Fruit fly (Drosophila melanogaster) whole organism, embryonic: ENCODE data around the gene CG9044.
A peak's percentile ranks its signal among the peaks of the same experiment; 100 is the strongest.

Experiments
- B-H1 ChIP-seq: fragments of 200-800 bp; sonication (Bioruptor generic); IDR thresholded peaks from 3 replicates; pipeline ENCODE4 v1.3.6; 2022; ENCODE audit warnings: missing biosample characterization, missing genetic modification characterization
- Blimp-1 ChIP-seq: fragments of 200-800 bp; sonication (Bioruptor generic); optimal IDR thresholded peaks from 3 replicates; lab custom pipeline; 2018; ENCODE audit warnings: missing biosample characterization, missing genetic modification characterization, mild to moderate bottlenecking, moderate library complexity, missing genetic modification reagents
- CG10321 ChIP-seq: fragments of 200-800 bp; sonication (Bioruptor generic); IDR thresholded peaks from 2 replicates; pipeline ENCODE4 v1.3.6; 2022; ENCODE audit warnings: missing biosample characterization, missing genetic modification characterization
- CG10959 ChIP-seq: fragments of 200-800 bp; sonication (Bioruptor generic); IDR thresholded peaks from 2 replicates; pipeline ENCODE4 v1.3.6; 2022; ENCODE audit warnings: missing biosample characterization, missing genetic modification characterization
- CG12071 ChIP-seq: fragments of 200-800 bp; sonication (Bioruptor generic); optimal IDR thresholded peaks from 3 replicates; lab custom pipeline; 2018; ENCODE audit warnings: missing biosample characterization, mild to moderate bottlenecking, missing genetic modification characterization
- CG12236 ChIP-seq: fragments of 200-800 bp; sonication (Bioruptor generic); optimal IDR thresholded peaks from 2 replicates; lab custom pipeline; 2016; ENCODE audit warnings: missing biosample characterization, missing genetic modification characterization
- CG13296 ChIP-seq: fragments of 200-800 bp; sonication (Bioruptor generic); optimal IDR thresholded peaks from 3 replicates; lab custom pipeline; 2018; ENCODE audit warnings: missing biosample characterization, mild to moderate bottlenecking, missing genetic modification characterization
- CG1529 ChIP-seq: fragments of 200-800 bp; sonication (Bioruptor generic); optimal IDR thresholded peaks from 3 replicates; lab custom pipeline; 2018; ENCODE audit warnings: missing biosample characterization, missing genetic modification characterization
- CG1647 ChIP-seq: fragments of 200-800 bp; sonication (Bioruptor generic); optimal IDR thresholded peaks from 3 replicates; lab custom pipeline; 2016; ENCODE audit warnings: missing biosample characterization, missing genetic modification characterization
- CG16863 ChIP-seq: fragments of 200-800 bp; sonication (Bioruptor generic); optimal IDR thresholded peaks from 3 replicates; lab custom pipeline; 2016; ENCODE audit warnings: missing biosample characterization, missing genetic modification characterization
- CG18011 ChIP-seq: fragments of 200-800 bp; sonication (Bioruptor generic); optimal IDR thresholded peaks from 2 replicates; lab custom pipeline; 2017; ENCODE audit warnings: missing biosample characterization, missing genetic modification characterization, mild to moderate bottlenecking, moderate library complexity, missing genotype
- CG18476 ChIP-seq: fragments of 200-800 bp; sonication (Bioruptor generic); optimal IDR thresholded peaks from 2 replicates; lab custom pipeline; 2016; ENCODE audit warnings: missing biosample characterization, mild to moderate bottlenecking, missing genetic modification characterization
- CG2129 ChIP-seq: fragments of 200-800 bp; sonication (Bioruptor generic); IDR thresholded peaks from 2 replicates; pipeline ENCODE4 v1.3.6; 2022; ENCODE audit warnings: missing biosample characterization, missing genetic modification characterization; ENCODE audit not compliant: partially characterized antibody
- CG2199 ChIP-seq: fragments of 200-800 bp; sonication (Bioruptor generic); IDR thresholded peaks from 3 replicates; pipeline ENCODE4 v1.3.6; 2022; ENCODE audit warnings: missing biosample characterization, missing genetic modification characterization
- CG2678 ChIP-seq: fragments of 200-800 bp; sonication (Bioruptor generic); optimal IDR thresholded peaks from 3 replicates; lab custom pipeline; 2019; ENCODE audit warnings: missing biosample characterization, mild to moderate bottlenecking, missing genetic modification characterization, moderate library complexity
- CG31224 ChIP-seq: fragments of 200-800 bp; sonication (Bioruptor generic); IDR thresholded peaks from 2 replicates; pipeline ENCODE4 v1.3.6; 2022; ENCODE audit warnings: missing biosample characterization, missing genetic modification characterization
- CG4820 ChIP-seq: fragments of 200-800 bp; sonication (Bioruptor generic); optimal IDR thresholded peaks from 3 replicates; lab custom pipeline; 2016; ENCODE audit warnings: missing biosample characterization, missing genetic modification characterization
- CG6254 ChIP-seq: fragments of 200-800 bp; sonication (Bioruptor generic); optimal IDR thresholded peaks from 3 replicates; lab custom pipeline; 2017; ENCODE audit warnings: mild to moderate bottlenecking, missing biosample characterization, missing genetic modification reagents, missing genetic modification characterization
- CG8765 ChIP-seq: fragments of 200-800 bp; sonication (Bioruptor generic); IDR thresholded peaks from 2 replicates; pipeline ENCODE4 v1.3.6; 2022; ENCODE audit warnings: missing biosample characterization, missing genetic modification characterization
- CrebB ChIP-seq: fragments of 200-800 bp; sonication (Bioruptor generic); optimal IDR thresholded peaks from 3 replicates; lab custom pipeline; 2018; ENCODE audit warnings: missing biosample characterization, mild to moderate bottlenecking, missing genetic modification characterization
- D ChIP-seq, 2 experiments: fragments of 200-800 bp in 1 of 2; fragments of >200 bp in 1 of 2; sonication (Bioruptor generic) in 1 of 2; optimal IDR thresholded peaks; 2 replicates in 1 of 2; 3 replicates in 1 of 2; lab custom pipeline; 2017; ENCODE audit warnings: mild to moderate bottlenecking in 1 of 2, missing biosample characterization in 1 of 2, missing genetic modification characterization in 1 of 2, missing genetic modification reagents in 1 of 2
- Doc2 ChIP-seq: fragments of 200-800 bp; sonication (Bioruptor generic); IDR thresholded peaks from 2 replicates; pipeline ENCODE4 v1.3.6; 2022; ENCODE audit warnings: missing biosample characterization, missing genetic modification characterization
- E2f2 ChIP-seq: fragments of 200-800 bp; sonication (Bioruptor generic); IDR thresholded peaks from 2 replicates; pipeline ENCODE4 v1.3.6; 2022; ENCODE audit warnings: missing biosample characterization, missing genetic modification characterization
- Ets65A ChIP-seq: fragments of 200-800 bp; sonication (Bioruptor generic); peaks from one replicate; lab custom pipeline; 2016; ENCODE audit warnings: missing biosample characterization, missing genetic modification characterization
- GATAe ChIP-seq: fragments of 200-800 bp; sonication (Bioruptor generic); conservative IDR thresholded peaks from 2 replicates; pipeline ENCODE4 v1.3.6; 2022; ENCODE audit warnings: missing biosample characterization, missing genetic modification characterization
- HmgZ ChIP-seq: fragments of 200-800 bp; sonication (Bioruptor generic); optimal IDR thresholded peaks from 2 replicates; lab custom pipeline; 2018; ENCODE audit warnings: missing biosample characterization, mild to moderate bottlenecking, missing genetic modification characterization
- Hmx ChIP-seq: fragments of 200-800 bp; sonication (Bioruptor generic); optimal IDR thresholded peaks from 2 replicates; lab custom pipeline; 2016; ENCODE audit warnings: missing biosample characterization, missing genetic modification characterization
- Hr39 ChIP-seq: fragments of >200 bp; optimal IDR thresholded peaks from 2 replicates; lab custom pipeline; 2017
- Hr51 ChIP-seq, 2 experiments: fragments of 200-800 bp; sonication (Bioruptor generic); optimal IDR thresholded peaks; 2 replicates in 1 of 2; 3 replicates in 1 of 2; lab custom pipeline; 2016 to 2018; ENCODE audit warnings: missing biosample characterization in 2 of 2, missing genetic modification characterization in 2 of 2, mild to moderate bottlenecking in 1 of 2, moderate library complexity in 1 of 2
- NC2α ChIP-seq: fragments of 200-800 bp; sonication (Bioruptor generic); optimal IDR thresholded peaks from 2 replicates; lab custom pipeline; 2016; ENCODE audit warnings: missing biosample characterization, missing genetic modification characterization
- NC2β ChIP-seq: fragments of 200-800 bp; sonication (Bioruptor generic); optimal IDR thresholded peaks from 2 replicates; lab custom pipeline; 2016; ENCODE audit warnings: missing biosample characterization, missing genetic modification characterization
- Nf-YC ChIP-seq: fragments of 200-800 bp; optimal IDR thresholded peaks from 3 replicates; lab custom pipeline; 2019; ENCODE audit warnings: missing biosample characterization, mild to moderate bottlenecking, missing genetic modification characterization, moderate library complexity
- Scr ChIP-seq: fragments of 200-800 bp; sonication (Bioruptor generic); IDR thresholded peaks from 2 replicates; pipeline ENCODE4 v1.3.6; 2022; ENCODE audit warnings: missing biosample characterization, missing genetic modification characterization; ENCODE audit not compliant: partially characterized antibody
- Spps ChIP-seq: fragments of 200-800 bp; sonication (Bioruptor generic); optimal IDR thresholded peaks from 2 replicates; lab custom pipeline; 2018; ENCODE audit warnings: missing biosample characterization, mild to moderate bottlenecking, missing genetic modification characterization
- al ChIP-seq: fragments of 200-800 bp; sonication (Bioruptor generic); IDR thresholded peaks from 2 replicates; pipeline ENCODE4 v1.3.6; 2022; ENCODE audit warnings: missing biosample characterization, missing genetic modification characterization
- amos ChIP-seq: fragments of 200-800 bp; sonication (Bioruptor generic); IDR thresholded peaks from 2 replicates; pipeline ENCODE4 v1.3.6; 2022; ENCODE audit warnings: missing biosample characterization, missing genetic modification characterization; ENCODE audit not compliant: partially characterized antibody
- aop ChIP-seq: fragments of 200-800 bp; sonication (Bioruptor generic); IDR thresholded peaks from 2 replicates; pipeline ENCODE4 v1.3.6; 2022; ENCODE audit warnings: missing biosample characterization, missing genetic modification characterization
- chinmo ChIP-seq: fragments of 200-800 bp; sonication (Bioruptor generic); IDR thresholded peaks from 4 replicates; pipeline ENCODE4 v1.3.6; 2022; ENCODE audit warnings: missing biosample characterization, missing genetic modification characterization; ENCODE audit not compliant: partially characterized antibody
- croc ChIP-seq: fragments of 200-800 bp; sonication (Bioruptor generic); conservative IDR thresholded peaks from 3 replicates; pipeline ENCODE4 v1.3.6; 2022; ENCODE audit warnings: missing biosample characterization, missing genetic modification characterization
- disco-r ChIP-seq: fragments of 200-800 bp; sonication (Bioruptor generic); optimal IDR thresholded peaks from 2 replicates; lab custom pipeline; 2016; ENCODE audit warnings: missing biosample characterization, missing genetic modification characterization
- dmrt99B ChIP-seq: fragments of 200-800 bp; sonication (Bioruptor generic); optimal IDR thresholded peaks from 2 replicates; lab custom pipeline; 2018; ENCODE audit warnings: missing biosample characterization, mild to moderate bottlenecking, missing genetic modification characterization, moderate library complexity
- dysf ChIP-seq: fragments of 200-800 bp; sonication (Bioruptor generic); IDR thresholded peaks from 3 replicates; pipeline ENCODE4 v1.3.6; 2022; ENCODE audit warnings: missing biosample characterization, missing genetic modification characterization
- en ChIP-seq: fragments of 200-800 bp; sonication (Bioruptor generic); optimal IDR thresholded peaks from 2 replicates; lab custom pipeline; 2016; ENCODE audit warnings: missing biosample characterization, missing genetic modification characterization
- her ChIP-seq: fragments of 200-800 bp; sonication (Bioruptor generic); optimal IDR thresholded peaks from 2 replicates; lab custom pipeline; 2016; ENCODE audit warnings: missing biosample characterization, missing genetic modification characterization
- nerfin-1 ChIP-seq: fragments of 200-800 bp; sonication (Bioruptor generic); optimal IDR thresholded peaks from 3 replicates; lab custom pipeline; 2019; ENCODE audit warnings: missing biosample characterization, mild to moderate bottlenecking, missing genetic modification characterization, moderate library complexity
- pros ChIP-seq: fragments of 200-800 bp; sonication (Bioruptor generic); optimal IDR thresholded peaks from 3 replicates; lab custom pipeline; 2019; ENCODE audit warnings: missing biosample characterization, mild to moderate bottlenecking, missing genetic modification characterization, moderate library complexity
- psq ChIP-seq: fragments of 200-800 bp; sonication (Bioruptor generic); optimal IDR thresholded peaks from 2 replicates; lab custom pipeline; 2017; ENCODE audit warnings: missing biosample characterization, missing genetic modification characterization
- sens ChIP-seq: fragments of 200-800 bp; sonication (Bioruptor generic); peaks from one replicate; lab custom pipeline; 2016; ENCODE audit warnings: missing biosample characterization, missing genetic modification characterization
- sima ChIP-seq: fragments of 200-800 bp; sonication (Bioruptor generic); optimal IDR thresholded peaks from 2 replicates; lab custom pipeline; 2016; ENCODE audit warnings: missing biosample characterization, missing genetic modification characterization
- sob ChIP-seq: fragments of 200-800 bp; sonication (Bioruptor generic); IDR thresholded peaks from 2 replicates; pipeline ENCODE4 v1.3.6; 2022; ENCODE audit warnings: missing biosample characterization, missing genetic modification characterization
- usp ChIP-seq: fragments of >200 bp; optimal IDR thresholded peaks from 2 replicates; lab custom pipeline; 2017; ENCODE audit warnings: missing biosample characterization, missing genetic modification characterization

The CG9044 gene

DNA sequence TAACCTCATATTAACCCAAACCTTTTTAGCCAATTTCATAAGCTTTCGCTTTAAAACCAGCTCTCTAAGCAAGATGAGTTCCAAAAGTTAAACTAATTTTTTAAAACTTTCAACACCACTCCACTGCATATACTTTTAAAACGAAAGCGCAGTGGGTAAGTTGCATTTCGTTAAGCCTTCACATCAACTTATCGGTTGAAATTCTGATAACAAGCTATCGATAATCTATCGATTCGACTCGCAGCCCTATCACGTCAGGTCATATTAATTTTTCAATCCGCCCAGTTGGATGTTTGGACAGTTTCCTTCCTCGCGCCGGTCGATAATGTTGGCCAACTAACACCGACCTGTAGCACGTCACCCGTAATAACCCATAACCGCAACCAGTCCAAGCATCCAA lies 36.8 kb downstream of the CG9044 start, which contains the start of gene ifc (continued):
- no peak for TF ChIP-seq al
- TF ChIP-seq CG6254 (GFP tag; lab: Kevin White, UChicago): peak; percentile 0
- no peak for TF ChIP-seq CG31224 (GFP tag; lab: Robert Waterston, UW)
- no peak for TF ChIP-seq chinmo (GFP tag; lab: Robert Waterston, UW)
- peak; percentile 55 for TF ChIP-seq NC2β (GFP tag; lab: Kevin White, UChicago)
- TF ChIP-seq D (optimal IDR thresholded peaks at IDR 0.05; lab: Kevin White, UChicago): no peak
- TF ChIP-seq D (GFP tag; optimal IDR thresholded peaks at IDR 0.05; lab: Kevin White, UChicago): no peak
- no peak for TF ChIP-seq sima (GFP tag; lab: Kevin White, UChicago)
- no peak for TF ChIP-seq CG2129 (GFP tag; lab: Robert Waterston, UW)
- no peak for TF ChIP-seq pros
- peak; percentile 71 for TF ChIP-seq her
- TF ChIP-seq CG10959: no peak
- peak; percentile 56 for TF ChIP-seq Nf-YC (tag; lab: Kevin White, UChicago)
- peak; percentile 37 for TF ChIP-seq CG1647
- TF ChIP-seq disco-r (GFP tag; lab: Kevin White, UChicago): peak; percentile 19
- no peak for TF ChIP-seq usp
- TF ChIP-seq CG18011 (GFP tag; lab: Kevin White, UChicago): peak; percentile 10
- TF ChIP-seq B-H1 (GFP tag; lab: Robert Waterston, UW): no peak
- TF ChIP-seq E2f2: no peak
- TF ChIP-seq Ets65A (GFP tag; lab: Kevin White, UChicago): peak; percentile 95
- no peak for TF ChIP-seq CG2199
- peak in 1 of 2 experiments; percentile 21 for TF ChIP-seq Hr51 (GFP tag; optimal IDR thresholded peaks at IDR 0.05; lab: Kevin White, UChicago)
- peak; percentile 76 for TF ChIP-seq CG18476
- TF ChIP-seq Scr: no peak
- TF ChIP-seq CG4820 (GFP tag; lab: Kevin White, UChicago): peak; percentile 33
- TF ChIP-seq Hr39 (lab: Kevin White, UChicago): no peak
- no peak for TF ChIP-seq CG10321 (GFP tag; lab: Robert Waterston, UW)
- no peak for TF ChIP-seq CG12071 (GFP tag; lab: Kevin White, UChicago)
- no peak for TF ChIP-seq Doc2
- TF ChIP-seq CG2678 (tag; lab: Kevin White, UChicago): peak; percentile 64
- TF ChIP-seq NC2α (GFP tag; lab: Kevin White, UChicago): no peak
- no peak for TF ChIP-seq dysf
- TF ChIP-seq CG8765 (GFP tag; lab: Robert Waterston, UW): no peak
- no peak for TF ChIP-seq CG13296 (GFP tag; lab: Kevin White, UChicago)
- no peak for TF ChIP-seq CG1529 (GFP tag; lab: Kevin White, UChicago)
- TF ChIP-seq psq (GFP tag; lab: Kevin White, UChicago): no peak
- TF ChIP-seq sob (GFP tag; lab: Robert Waterston, UW): no peak
- TF ChIP-seq nerfin-1 (tag; lab: Kevin White, UChicago): peak; percentile 28
- no peak for TF ChIP-seq aop
- no peak for TF ChIP-seq Spps (tag; lab: Kevin White, UChicago)
- TF ChIP-seq CG12236 (GFP tag; lab: Kevin White, UChicago): no peak
- TF ChIP-seq en (GFP tag; lab: Kevin White, UChicago): peak; percentile 1
- TF ChIP-seq HmgZ: peak; percentile 82
- TF ChIP-seq dmrt99B: no peak
- peak; percentile 7 for TF ChIP-seq CrebB (tag; lab: Kevin White, UChicago)
- no peak for TF ChIP-seq GATAe (GFP tag; lab: Robert Waterston, UW)
- no peak for TF ChIP-seq Blimp-1 (GFP tag; lab: Kevin White, UChicago)
- peak; percentile 90 for TF ChIP-seq sens
- TF ChIP-seq CG16863 (GFP tag; lab: Kevin White, UChicago): peak; percentile 25
- TF ChIP-seq croc (GFP tag; lab: Robert Waterston, UW): no peak
- TF ChIP-seq Hmx: no peak
- no peak for TF ChIP-seq amos
